Worm (Caenorhabditis elegans) whole organism, mixed stage, embryonic: ENCODE data around the gene lgc-10.

Source experiments
- ceh-43 ChIP-seq: fragments of 200-800 bp; sonication (Bioruptor generic); optimal IDR thresholded peaks from 2 replicates; lab custom pipeline; 2018; ENCODE audit warnings: mild to moderate bottlenecking, missing genetic modification characterization, moderate library complexity, missing compliant biosample characterization
- ceh-83 ChIP-seq: fragments of 200-800 bp; sonication (Bioruptor generic); optimal IDR thresholded peaks from 2 replicates; lab custom pipeline; 2018; ENCODE audit warnings: mild to moderate bottlenecking, missing genetic modification characterization, missing compliant biosample characterization
- ces-1 ChIP-seq: fragments of 150-350 bp; optimal IDR thresholded peaks from 2 replicates; lab custom pipeline; 2014; ENCODE audit warnings: missing biosample characterization, missing genetic modification reagents, missing genetic modification characterization
- cnd-1 ChIP-seq: fragments of 200-800 bp; sonication (Bioruptor generic); optimal IDR thresholded peaks from 2 replicates; lab custom pipeline; 2018; ENCODE audit warnings: mild to moderate bottlenecking, missing genetic modification characterization, missing compliant biosample characterization
- elt-3 ChIP-seq: fragments of 150-350 bp; optimal IDR thresholded peaks from 2 replicates; lab custom pipeline; 2014; ENCODE audit warnings: missing biosample characterization, missing genetic modification characterization
- lin-13 ChIP-seq: fragments of 150-350 bp; optimal IDR thresholded peaks from 2 replicates; lab custom pipeline; 2014; ENCODE audit warnings: missing biosample characterization, missing genetic modification characterization
- lsy-2 ChIP-seq: fragments of 150-350 bp; optimal IDR thresholded peaks from 2 replicates; lab custom pipeline; 2014; ENCODE audit warnings: missing biosample characterization, missing genetic modification characterization
- mep-1 ChIP-seq: fragments of 150-350 bp; optimal IDR thresholded peaks from 2 replicates; lab custom pipeline; 2017; ENCODE audit warnings: missing biosample characterization, missing genetic modification reagents, missing genetic modification characterization, inconsistent platforms
- nhr-237 ChIP-seq: fragments of 150-350 bp; optimal IDR thresholded peaks from 2 replicates; lab custom pipeline; 2014; ENCODE audit warnings: missing biosample characterization, missing genetic modification characterization
- snpc-4 ChIP-seq: fragments of 150-350 bp; optimal IDR thresholded peaks from 2 replicates; lab custom pipeline; 2014; ENCODE audit warnings: missing biosample characterization, missing genetic modification characterization
- sptf-1 ChIP-seq: sonication (generic microtip); optimal IDR thresholded peaks from 2 replicates; lab custom pipeline; 2017; ENCODE audit warnings: mild to moderate bottlenecking, missing genetic modification characterization, moderate library complexity, missing compliant biosample characterization
- unc-39 ChIP-seq: fragments of 150-350 bp; optimal IDR thresholded peaks from 2 replicates; lab custom pipeline; 2014; ENCODE audit warnings: missing biosample characterization, missing genetic modification characterization
- ztf-11 ChIP-seq: fragments of 150-350 bp; optimal IDR thresholded peaks from 2 replicates; lab custom pipeline; 2014; ENCODE audit warnings: missing biosample characterization, missing genetic modification characterization

ce11 chrIV:6433424-6433823 is 23.9 kb downstream of the lgc-10 start:
- TF ChIP-seq ztf-11 (tag; lab: Kevin White, UChicago) (no peak), mep-1 (tag; lab: Kevin White, UChicago) (no peak), lin-13 (tag; lab: Kevin White, UChicago) (no peak), snpc-4 (no peak), ces-1 (GFP tag; lab: Kevin White, UChicago) (no peak), cnd-1 (tag; lab: Kevin White, UChicago) (no peak), ceh-83 (GFP tag; lab: Kevin White, UChicago) (no peak), elt-3 (tag; lab: Kevin White, UChicago) (no peak), lsy-2 (tag; lab: Kevin White, UChicago) (no peak), ceh-43 (GFP tag; lab: Kevin White, UChicago) (no peak), sptf-1 (no peak), nhr-237 (tag; lab: Kevin White, UChicago) (no peak), unc-39 (tag; lab: Kevin White, UChicago) (no peak)
